Worm (Caenorhabditis elegans): ENCODE data around the gene srh-44.

The srh-44 gene

ce11 chrII:11473525-11474181, 41.2 kb upstream of the srh-44 start, which contains the start of the genes metl-1 and W02B12.11 (continued):
- TF ChIP-seq T20F7.1 (GFP tag; optimal IDR thresholded peaks at IDR 0.05), result no peak
- TF ChIP-seq daf-16 (GFP tag; optimal IDR thresholded peaks at IDR 0.05), result peak in 1 of 2 experiments; percentile 35
- TF ChIP-seq daf-16 (tag; optimal IDR thresholded peaks at IDR 0.05), result peak; percentile 79
- no peak for TF ChIP-seq daf-12 (tag; optimal IDR thresholded peaks at IDR 0.05)
- TF ChIP-seq aha-1 (tag), result peak; percentile 31

DNA sequence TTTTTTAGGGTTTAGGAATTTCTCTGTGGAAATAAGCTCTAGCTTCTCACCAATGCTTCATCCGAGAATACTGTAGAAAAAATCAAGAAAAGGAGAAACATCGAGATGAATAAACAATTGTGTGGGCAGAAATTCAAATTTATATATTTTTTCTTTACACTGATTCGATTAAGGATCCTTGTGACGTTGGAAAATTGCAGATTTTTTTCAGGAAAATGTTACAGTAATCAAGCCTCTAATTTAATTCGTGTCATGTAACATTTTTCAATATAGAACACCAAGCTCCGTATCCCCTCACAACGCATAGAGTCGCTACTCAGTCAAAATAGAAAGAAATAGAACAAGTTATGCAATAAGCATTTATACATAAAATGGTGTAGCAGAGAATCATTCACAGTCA, 38.5 kb upstream of the srh-44 start, which contains the start of gene W02B12.16:
W02B12.16 (minus strand) TSS at position 101 of the 400 bp plus-strand sequence.
- no peak for TF ChIP-seq madf-5 (GFP tag; IDR thresholded peaks at IDR 0.05)
- no peak for TF ChIP-seq cey-2 (tag; optimal IDR thresholded peaks at IDR 0.05; ENCODE audit: borderline replicate concordance, insufficient read depth)
- TF ChIP-seq nhr-48 (tag; optimal IDR thresholded peaks at IDR 0.05), result no peak
- no peak for TF ChIP-seq dmd-9 (GFP tag; IDR thresholded peaks at IDR 0.05)
- no peak for TF ChIP-seq hlh-11 (tag; optimal IDR thresholded peaks at IDR 0.05)
- TF ChIP-seq gei-8 (GFP tag; optimal IDR thresholded peaks at IDR 0.05), result no peak
- TF ChIP-seq daf-12 (tag; optimal IDR thresholded peaks at IDR 0.05), result no peak
- no peak for TF ChIP-seq unc-39 (tag; optimal IDR thresholded peaks at IDR 0.05)
- TF ChIP-seq zip-11 (GFP tag; IDR thresholded peaks at IDR 0.05), result no peak
- TF ChIP-seq duxl-1 (tag; optimal IDR thresholded peaks at IDR 0.05; ENCODE audit: poor library complexity), result no peak
- no peak for TF ChIP-seq fkh-10 (GFP tag; optimal IDR thresholded peaks at IDR 0.05)
- no peak for TF ChIP-seq sdz-12 (GFP tag; optimal IDR thresholded peaks at IDR 0.05)
- no peak for TF ChIP-seq nhr-28 (tag; optimal IDR thresholded peaks at IDR 0.05)

- TF ChIP-seq F44E2.7 (GFP tag; IDR thresholded peaks at IDR 0.05), result no peak
- TF ChIP-seq Y75B8A.6 (GFP tag; IDR thresholded peaks at IDR 0.05), result no peak
- TF ChIP-seq unc-62 (GFP tag; optimal IDR thresholded peaks at IDR 0.05 in 1 of 2), result peak in 1 of 2 experiments; percentile 73
- TF ChIP-seq unc-62 (tag; optimal IDR thresholded peaks at IDR 0.05), result no peak
Measured at ce11 chrII:11479076-11479475, 35.8 kb upstream of the srh-44 start, which contains the start of gene W02B12.12. TSS of gene W02B12.12 (minus strand) at chrII:11479176.

ce11 chrII:11484600-11484999, 30.3 kb upstream of the srh-44 start:
- TF ChIP-seq D1046.2 (GFP tag; IDR thresholded peaks at IDR 0.05) (peak; percentile 95), F49E8.2 (tag; optimal IDR thresholded peaks at IDR 0.05; ENCODE audit: borderline replicate concordance) (peak; percentile 80), Y75B8A.6 (GFP tag; IDR thresholded peaks at IDR 0.05) (peak; percentile 87), dve-1 (tag; optimal IDR thresholded peaks at IDR 0.05; ENCODE audit: insufficient read depth) (peak; percentile 78), T26A8.4 (GFP tag; IDR thresholded peaks at IDR 0.05) (peak; percentile 88), snpc-1.2 (GFP tag; IDR thresholded peaks at IDR 0.05) (peak; percentile 92), madf-5 (GFP tag; IDR thresholded peaks at IDR 0.05) (peak; percentile 82 to 97; a peak in 3 of 4 replicates), hmg-1.1 (GFP tag; IDR thresholded peaks at IDR 0.05) (peak; percentile 95), tra-1 (GFP tag; IDR thresholded peaks at IDR 0.05) (peak; percentile 93), pha-4 (GFP tag; IDR thresholded peaks at IDR 0.05) (peak; percentile 96), pha-4 (tag; optimal IDR thresholded peaks at IDR 0.05) (no peak), nhr-42 (GFP tag; IDR thresholded peaks at IDR 0.05) (peak; percentile 84), hlh-11 (tag; optimal IDR thresholded peaks at IDR 0.05) (peak; percentile 73), F26F4.8 (GFP tag; conservative IDR thresholded peaks at IDR 0.05) (peak; percentile 99), sdz-12 (GFP tag; optimal IDR thresholded peaks at IDR 0.05) (peak; percentile 79), zip-2 (tag; optimal IDR thresholded peaks at IDR 0.05) (peak; percentile 51), ctbp-1 (GFP tag; IDR thresholded peaks at IDR 0.05) (peak; percentile 95), lsy-2 (tag; optimal IDR thresholded peaks at IDR 0.05) (peak in 1 of 2 experiments; percentile 87), nhr-25 (tag; optimal IDR thresholded peaks at IDR 0.05; ENCODE audit: borderline replicate concordance, insufficient read depth) (peak; percentile 44), mxl-3 (GFP tag; optimal IDR thresholded peaks at IDR 0.05) (peak; percentile 88), ceh-82 (tag; optimal IDR thresholded peaks at IDR 0.05) (no peak), cey-2 (tag; optimal IDR thresholded peaks at IDR 0.05; ENCODE audit: borderline replicate concordance, insufficient read depth) (peak; percentile 49), arid-1 (GFP tag; conservative IDR thresholded peaks at IDR 0.05) (peak; percentile 97), zag-1 (tag; optimal IDR thresholded peaks at IDR 0.05) (no peak), nhr-41 (GFP tag; IDR thresholded peaks at IDR 0.05) (peak; percentile 95), dmd-9 (GFP tag; IDR thresholded peaks at IDR 0.05) (peak; percentile 93), nhr-111 (GFP tag; optimal IDR thresholded peaks at IDR 0.05) (peak; percentile 70), dmd-8 (GFP tag; IDR thresholded peaks at IDR 0.05) (peak; percentile 100), F44E2.7 (GFP tag; IDR thresholded peaks at IDR 0.05) (peak; percentile 96), lim-7 (GFP tag; IDR thresholded peaks at IDR 0.05) (peak; percentile 100)
